Fruit fly (Drosophila melanogaster) whole organism, wandering third instar larva: ENCODE measurements around the gene lab.

ENCODE experiments used
- CG9705 ChIP-seq: fragments of 200-800 bp; sonication (Bioruptor generic); optimal IDR thresholded peaks from 2 replicates; lab custom pipeline; 2018; ENCODE audit warnings: missing biosample characterization, mild to moderate bottlenecking, missing genetic modification characterization
- CrebA ChIP-seq: fragments of 200-800 bp; sonication (Bioruptor generic); optimal IDR thresholded peaks from 2 replicates; lab custom pipeline; 2016; ENCODE audit warnings: missing biosample characterization, mild to moderate bottlenecking, missing genetic modification characterization, borderline replicate concordance
- GATAd ChIP-seq: sonication (Bioruptor generic); optimal IDR thresholded peaks from 2 replicates; lab custom pipeline; 2016; ENCODE audit warnings: missing biosample characterization, missing genetic modification characterization
- Hnf4 ChIP-seq: fragments of 200-800 bp; sonication (Bioruptor generic); optimal IDR thresholded peaks from 2 replicates; lab custom pipeline; 2016; ENCODE audit warnings: missing biosample characterization, mild to moderate bottlenecking, missing genetic modification characterization
- OdsH ChIP-seq: fragments of 200-800 bp; sonication (Bioruptor generic); optimal IDR thresholded peaks from 2 replicates; lab custom pipeline; 2016; ENCODE audit warnings: missing biosample characterization, mild to moderate bottlenecking, missing genetic modification characterization
- br ChIP-seq: fragments of 200-800 bp; sonication (Bioruptor generic); optimal IDR thresholded peaks from 2 replicates; lab custom pipeline; 2016; ENCODE audit warnings: missing biosample characterization, missing genetic modification characterization
- foxo ChIP-seq, 2 experiments: fragments of 200-800 bp; sonication (Bioruptor generic); optimal IDR thresholded peaks; 2 replicates in 1 of 2; 3 replicates in 1 of 2; lab custom pipeline; 2016 to 2017; ENCODE audit warnings: missing biosample characterization in 2 of 2, missing genetic modification characterization in 2 of 2
- pan ChIP-seq: fragments of >200 bp; optimal IDR thresholded peaks from 2 replicates; lab custom pipeline; 2017
- psq ChIP-seq: fragments of 200-800 bp; sonication (Bioruptor generic); optimal IDR thresholded peaks from 3 replicates; lab custom pipeline; 2017; ENCODE audit warnings: missing biosample characterization, mild to moderate bottlenecking, missing genetic modification characterization, moderate library complexity
- sv ChIP-seq: fragments of 200-800 bp; sonication (Bioruptor generic); optimal IDR thresholded peaks from 3 replicates; lab custom pipeline; 2016; ENCODE audit warnings: missing biosample characterization, missing genetic modification characterization

dm6 chr3R:6644334-6644733 is 34.1 kb downstream of the lab start, which contains the start of gene Ass:
- TF ChIP-seq foxo (GFP tag; optimal IDR thresholded peaks at IDR 0.05; lab: Kevin White, UChicago) (no peak), GATAd (no peak), Hnf4 (GFP tag; lab: Kevin White, UChicago) (no peak), sv (GFP tag; lab: Kevin White, UChicago) (no peak), psq (GFP tag; lab: Kevin White, UChicago) (no peak), pan (lab: Kevin White, UChicago) (no peak), CG9705 (GFP tag; lab: Kevin White, UChicago) (no peak), br (GFP tag; lab: Kevin White, UChicago) (no peak), CrebA (GFP tag; lab: Kevin White, UChicago) (no peak), OdsH (GFP tag; lab: Kevin White, UChicago) (no peak)
